Fruit fly (Drosophila melanogaster) Kc167 (cell line): ENCODE data around the gene CG13996.

Experiments
- Myc ChIP-seq: fragments of >200 bp; optimal IDR thresholded peaks from 2 replicates; lab custom pipeline; 2017; ENCODE audit warnings: missing external identifiers
- Sin3A ChIP-seq: fragments of >200 bp; optimal IDR thresholded peaks from 2 replicates; lab custom pipeline; 2018; ENCODE audit warnings: missing external identifiers
- h ChIP-seq: fragments of >200 bp; optimal IDR thresholded peaks from 3 replicates; lab custom pipeline; 2018; ENCODE audit warnings: missing external identifiers
- insv ChIP-seq: fragments of >200 bp; optimal IDR thresholded peaks from 3 replicates; lab custom pipeline; 2018; ENCODE audit warnings: missing external identifiers
- psq ChIP-seq: fragments of >200 bp; optimal IDR thresholded peaks from 2 replicates; lab custom pipeline; 2017; ENCODE audit warnings: missing external identifiers
- ttk ChIP-seq: sonication (Bioruptor generic); optimal IDR thresholded peaks from 2 replicates; lab custom pipeline; 2017; ENCODE audit warnings: missing external identifiers

DNA sequence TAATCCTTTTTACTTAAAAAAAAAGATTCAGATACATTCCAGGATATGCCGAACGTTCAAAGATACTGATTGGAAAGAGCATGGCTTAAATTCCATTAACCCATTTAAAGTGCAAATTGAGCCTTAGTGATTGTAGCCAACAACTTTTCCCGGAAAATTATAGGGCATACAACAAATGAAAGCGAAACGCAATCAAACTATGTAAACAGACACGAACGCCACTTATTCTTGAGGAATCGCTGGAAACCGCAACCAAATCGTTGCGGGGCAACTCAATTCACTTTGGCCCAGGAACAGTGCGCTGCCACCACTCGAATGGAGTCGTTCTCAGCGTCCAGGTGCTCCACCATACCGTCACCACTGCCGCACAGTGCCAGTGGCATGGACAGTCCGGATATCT lies at the start of gene CG13996:
- TF ChIP-seq h (lab: Kevin White, UChicago) (no peak), Myc (lab: Kevin White, UChicago) (no peak), Sin3A (lab: Kevin White, UChicago) (no peak), insv (lab: Kevin White, UChicago) (no peak), ttk (no peak), psq (lab: Kevin White, UChicago) (no peak)
